Fruit fly (Drosophila melanogaster): Measurements from ENCODE around the gene Drsl5.

Gene Drsl5

dm6 chr3L:3316441-3316840 is at the start of gene Drsl5:
TSS of gene Drsl5 (plus strand) at chr3L:3316781.
- TF ChIP-seq Myc (optimal IDR thresholded peaks at IDR 0.05) (no peak), Sin3A (optimal IDR thresholded peaks at IDR 0.05) (no peak), h (optimal IDR thresholded peaks at IDR 0.05) (no peak), insv (optimal IDR thresholded peaks at IDR 0.05) (no peak), ttk (optimal IDR thresholded peaks at IDR 0.05) (no peak), psq (optimal IDR thresholded peaks at IDR 0.05) (no peak)

dm6 chr3L:3268161-3268560 is 48.4 kb upstream of the Drsl5 start, which contains the start of gene CG34265:
TSS of gene CG34265 (plus strand) at chr3L:3268461.
- TF ChIP-seq Sin3A (optimal IDR thresholded peaks at IDR 0.05) (no peak), h (optimal IDR thresholded peaks at IDR 0.05) (no peak), Myc (optimal IDR thresholded peaks at IDR 0.05) (no peak), psq (optimal IDR thresholded peaks at IDR 0.05) (no peak), ttk (optimal IDR thresholded peaks at IDR 0.05) (no peak), insv (optimal IDR thresholded peaks at IDR 0.05) (no peak)

dm6 chr3L:3270736-3271135 is 45.8 kb upstream of the Drsl5 start, which contains the start of gene CG14960:
TSS of gene CG14960 (plus strand) at chr3L:3271036.
- TF ChIP-seq insv (optimal IDR thresholded peaks at IDR 0.05) (no peak), h (optimal IDR thresholded peaks at IDR 0.05) (no peak), ttk (optimal IDR thresholded peaks at IDR 0.05) (no peak), Sin3A (optimal IDR thresholded peaks at IDR 0.05) (no peak), psq (optimal IDR thresholded peaks at IDR 0.05) (no peak), Myc (optimal IDR thresholded peaks at IDR 0.05) (no peak)

DNA sequence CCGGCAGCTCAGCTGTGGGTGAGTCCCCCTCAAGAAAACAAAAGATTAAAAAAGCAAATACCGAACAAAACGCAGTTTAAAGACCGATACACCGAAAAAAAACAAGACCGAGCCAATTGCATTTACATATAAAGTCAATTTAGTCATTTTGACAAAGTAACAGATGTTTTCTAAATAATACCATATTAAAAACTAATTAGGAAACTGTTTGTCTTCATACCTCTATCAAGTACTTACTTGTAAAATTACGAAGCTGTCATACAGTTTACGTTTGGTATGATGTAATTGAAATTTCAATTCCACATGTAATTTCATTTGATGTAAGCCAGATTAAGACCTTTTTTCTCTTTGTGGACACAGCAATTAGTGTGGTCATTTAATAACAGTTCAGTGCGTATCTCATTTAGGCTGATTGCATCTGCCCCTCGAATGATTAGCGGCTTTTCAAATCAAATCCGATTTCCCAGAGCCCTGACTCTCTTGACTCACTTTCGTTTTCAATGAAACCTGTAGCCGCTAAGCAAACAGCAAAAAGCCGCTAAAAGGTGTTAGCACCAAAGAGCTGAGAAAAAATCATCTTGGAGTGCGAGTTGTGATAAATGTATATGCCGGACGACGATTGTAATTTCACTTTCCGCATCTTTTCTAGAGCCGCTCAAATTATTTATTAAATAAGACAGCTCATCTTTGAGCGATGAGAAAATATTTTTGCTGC is 42.0 kb upstream of the Drsl5 start:
- no peak for TF ChIP-seq ttk (optimal IDR thresholded peaks at IDR 0.05)
- no peak for TF ChIP-seq insv (optimal IDR thresholded peaks at IDR 0.05)
- no peak for TF ChIP-seq Myc (optimal IDR thresholded peaks at IDR 0.05)
- TF ChIP-seq h (optimal IDR thresholded peaks at IDR 0.05), result no peak
- no peak for TF ChIP-seq psq (optimal IDR thresholded peaks at IDR 0.05)
- no peak for TF ChIP-seq Sin3A (optimal IDR thresholded peaks at IDR 0.05)

dm6 chr3L:3276930-3277329 is 39.7 kb upstream of the Drsl5 start:
- no peak for TF ChIP-seq h (optimal IDR thresholded peaks at IDR 0.05)

dm6 chr3L:3279930-3280329 is 36.7 kb upstream of the Drsl5 start, which contains the start of gene CG12017:
TSS of gene CG12017 (plus strand) at chr3L:3280239.
- no peak for TF ChIP-seq h (optimal IDR thresholded peaks at IDR 0.05)
- TF ChIP-seq ttk (optimal IDR thresholded peaks at IDR 0.05), result no peak
- TF ChIP-seq psq (optimal IDR thresholded peaks at IDR 0.05), result no peak
- TF ChIP-seq insv (optimal IDR thresholded peaks at IDR 0.05), result no peak
- no peak for TF ChIP-seq Myc (optimal IDR thresholded peaks at IDR 0.05)
- no peak for TF ChIP-seq Sin3A (optimal IDR thresholded peaks at IDR 0.05)

DNA sequence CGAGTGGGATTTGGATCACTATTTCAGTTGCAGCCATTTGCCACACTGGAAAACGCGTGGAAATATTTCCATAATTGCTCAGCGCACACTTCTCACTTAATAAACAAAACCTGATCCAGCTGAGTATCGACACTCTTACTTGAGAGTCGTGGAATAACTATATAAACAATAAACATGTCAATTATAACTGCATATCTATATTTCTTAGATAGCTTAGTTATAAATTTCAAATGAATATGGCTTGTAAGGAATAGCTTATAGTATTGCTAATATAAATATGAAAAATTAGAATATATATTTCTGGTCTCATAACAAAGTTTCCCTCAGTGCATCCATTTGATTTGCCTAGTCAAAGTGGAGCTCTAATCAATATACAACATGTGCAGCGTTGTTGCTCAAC is 33.3 kb upstream of the Drsl5 start:
- TF ChIP-seq psq (optimal IDR thresholded peaks at IDR 0.05), result no peak
- no peak for TF ChIP-seq Myc (optimal IDR thresholded peaks at IDR 0.05)
- TF ChIP-seq insv (optimal IDR thresholded peaks at IDR 0.05), result no peak
- TF ChIP-seq h (optimal IDR thresholded peaks at IDR 0.05), result no peak
- no peak for TF ChIP-seq Sin3A (optimal IDR thresholded peaks at IDR 0.05)
- TF ChIP-seq ttk (optimal IDR thresholded peaks at IDR 0.05), result no peak

DNA sequence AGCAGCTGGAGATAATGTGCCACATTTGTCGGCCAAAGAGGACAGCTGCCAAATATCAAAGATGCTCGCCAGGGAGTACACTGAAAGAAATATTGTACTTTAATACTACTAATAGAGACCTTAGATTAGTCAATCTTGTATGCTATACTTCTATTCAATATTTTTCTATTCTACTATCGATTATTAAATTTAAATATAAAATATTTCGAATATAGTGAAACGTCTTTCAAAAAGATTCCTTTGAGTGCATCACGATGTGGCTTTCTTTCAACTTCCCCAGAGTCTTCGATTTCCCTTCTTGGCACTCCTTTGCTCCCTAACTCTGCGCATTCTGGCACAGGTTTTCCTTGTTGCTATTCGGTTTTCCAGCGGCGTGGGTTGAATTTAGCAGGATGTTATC is 31.7 kb upstream of the Drsl5 start:
- TF ChIP-seq insv (optimal IDR thresholded peaks at IDR 0.05) (no peak), Sin3A (optimal IDR thresholded peaks at IDR 0.05) (no peak), h (optimal IDR thresholded peaks at IDR 0.05) (no peak), psq (optimal IDR thresholded peaks at IDR 0.05) (no peak), ttk (optimal IDR thresholded peaks at IDR 0.05) (no peak), Myc (optimal IDR thresholded peaks at IDR 0.05) (no peak)

DNA sequence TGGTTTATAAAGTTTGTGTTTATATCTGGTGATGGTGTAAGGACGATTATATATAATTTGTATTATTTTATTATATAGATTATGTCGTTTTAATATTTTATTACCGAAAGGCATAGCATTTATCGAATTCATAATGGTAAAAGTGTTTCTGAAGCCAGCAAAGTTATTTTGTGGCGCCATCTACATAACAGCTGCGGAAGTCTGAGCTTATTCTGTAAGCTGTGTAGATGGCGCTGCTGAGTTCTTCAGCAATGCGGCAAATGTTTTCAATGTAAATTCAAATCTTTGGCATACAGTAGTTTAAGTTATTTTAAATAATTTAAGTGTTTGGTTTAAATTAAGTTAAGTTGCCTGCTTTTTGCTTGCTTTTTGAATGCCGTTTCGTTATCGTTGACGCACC is 28.2 kb upstream of the Drsl5 start:
- TF ChIP-seq h (optimal IDR thresholded peaks at IDR 0.05) (no peak), ttk (optimal IDR thresholded peaks at IDR 0.05) (no peak), psq (optimal IDR thresholded peaks at IDR 0.05) (no peak), Sin3A (optimal IDR thresholded peaks at IDR 0.05) (no peak), insv (optimal IDR thresholded peaks at IDR 0.05) (no peak), Myc (optimal IDR thresholded peaks at IDR 0.05) (no peak)

dm6 chr3L:3291159-3291558 is 25.4 kb upstream of the Drsl5 start, which contains the start of gene CG12009:
TSS of gene CG12009 (plus strand) at chr3L:3291459.
- TF ChIP-seq Myc (optimal IDR thresholded peaks at IDR 0.05) (no peak), h (optimal IDR thresholded peaks at IDR 0.05) (no peak), Sin3A (optimal IDR thresholded peaks at IDR 0.05) (no peak), ttk (optimal IDR thresholded peaks at IDR 0.05) (no peak), psq (optimal IDR thresholded peaks at IDR 0.05) (no peak), insv (optimal IDR thresholded peaks at IDR 0.05) (no peak)

DNA sequence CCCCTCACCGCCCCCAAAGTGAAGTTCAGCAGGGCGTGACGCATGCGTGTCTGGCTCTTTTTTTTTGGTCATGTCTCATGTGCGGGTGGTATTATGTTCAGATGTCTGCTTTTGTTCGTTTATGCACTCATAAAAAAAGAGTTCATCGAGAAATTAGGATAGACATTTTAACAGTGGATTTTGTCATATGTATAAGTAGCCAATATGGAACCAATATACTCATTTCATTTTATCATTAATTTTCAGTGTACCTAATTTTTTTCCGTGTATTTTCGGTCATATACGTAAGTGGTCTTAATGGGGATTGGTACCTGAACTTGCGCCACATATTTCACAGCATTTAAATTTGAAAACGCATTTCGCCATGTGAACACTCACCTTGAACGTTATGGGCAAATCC is 16.2 kb upstream of the Drsl5 start:
- TF ChIP-seq ttk (optimal IDR thresholded peaks at IDR 0.05), result no peak
- TF ChIP-seq Sin3A (optimal IDR thresholded peaks at IDR 0.05), result no peak
- TF ChIP-seq h (optimal IDR thresholded peaks at IDR 0.05), result no peak
- no peak for TF ChIP-seq psq (optimal IDR thresholded peaks at IDR 0.05)
- TF ChIP-seq insv (optimal IDR thresholded peaks at IDR 0.05), result no peak
- no peak for TF ChIP-seq Myc (optimal IDR thresholded peaks at IDR 0.05)

DNA sequence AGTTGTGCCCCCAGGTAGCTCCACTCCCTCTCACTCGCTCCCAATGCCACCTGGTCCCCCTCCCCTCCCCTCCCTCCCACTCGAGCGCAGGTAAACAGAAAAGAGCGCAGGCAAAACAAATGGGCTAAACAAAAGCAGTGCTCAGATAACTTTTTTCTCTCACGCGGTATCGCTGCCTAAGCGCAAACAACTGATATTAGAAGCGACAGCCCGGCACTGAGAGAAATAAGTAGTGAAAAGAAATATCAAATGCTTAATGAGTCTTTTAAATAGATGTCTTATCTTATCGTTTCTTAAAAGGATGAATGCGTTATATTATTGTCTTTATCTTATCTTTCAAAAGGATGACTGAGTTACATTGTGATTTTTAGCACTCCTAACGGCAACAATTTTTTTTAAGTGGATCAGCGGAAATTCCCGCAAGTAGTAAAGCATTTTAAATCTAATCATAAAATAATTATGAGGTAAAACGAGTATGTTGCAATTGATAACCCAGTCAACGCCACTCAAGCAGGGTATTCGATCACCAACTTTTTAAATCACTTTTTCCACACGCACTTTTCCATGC is 15.3 kb upstream of the Drsl5 start:
- TF ChIP-seq ttk (optimal IDR thresholded peaks at IDR 0.05) (no peak), psq (optimal IDR thresholded peaks at IDR 0.05) (no peak), insv (optimal IDR thresholded peaks at IDR 0.05) (no peak), Myc (optimal IDR thresholded peaks at IDR 0.05) (no peak), h (optimal IDR thresholded peaks at IDR 0.05) (no peak), Sin3A (optimal IDR thresholded peaks at IDR 0.05) (no peak)
